Fruit fly (Drosophila melanogaster) whole organism, embryonic: ENCODE measurements around the gene P58IPK.

Experiments
- Bgb ChIP-seq: fragments of 200-800 bp; sonication (Bioruptor generic); IDR thresholded peaks from 2 replicates; pipeline ENCODE4 v1.3.6; 2022; ENCODE audit warnings: missing biosample characterization, missing genetic modification characterization; ENCODE audit not compliant: partially characterized antibody
- CG10431 ChIP-seq: fragments of 200-800 bp; sonication (Bioruptor generic); optimal IDR thresholded peaks from 3 replicates; lab custom pipeline; 2018; ENCODE audit warnings: missing biosample characterization, mild to moderate bottlenecking, missing genetic modification characterization
- CG10959 ChIP-seq: fragments of 200-800 bp; sonication (Bioruptor generic); IDR thresholded peaks from 2 replicates; pipeline ENCODE4 v1.3.6; 2022; ENCODE audit warnings: missing biosample characterization, missing genetic modification characterization
- CG11560 ChIP-seq: fragments of 200-800 bp; sonication (Bioruptor generic); IDR thresholded peaks from 3 replicates; pipeline ENCODE4 v1.3.6; 2022; ENCODE audit warnings: missing biosample characterization, missing genetic modification characterization
- CG11696 ChIP-seq: fragments of 200-800 bp; sonication (Bioruptor generic); IDR thresholded peaks from 2 replicates; pipeline ENCODE4 v1.3.6; 2022; ENCODE audit warnings: missing biosample characterization, missing genetic modification characterization
- CG12104 ChIP-seq: fragments of 200-800 bp; sonication (Bioruptor generic); optimal IDR thresholded peaks from 3 replicates; lab custom pipeline; 2016; ENCODE audit warnings: missing biosample characterization, missing genetic modification characterization
- CG12942 ChIP-seq: fragments of 200-800 bp; sonication (Bioruptor generic); optimal IDR thresholded peaks from 3 replicates; lab custom pipeline; 2016; ENCODE audit warnings: missing biosample characterization, missing genetic modification characterization
- CG13123 ChIP-seq: fragments of 200-800 bp; sonication (Bioruptor generic); optimal IDR thresholded peaks from 2 replicates; lab custom pipeline; 2016; ENCODE audit warnings: missing biosample characterization, missing genetic modification characterization
- CG13894 ChIP-seq: fragments of 200-800 bp; sonication (Bioruptor generic); optimal IDR thresholded peaks from 3 replicates; lab custom pipeline; 2018; ENCODE audit warnings: missing biosample characterization, mild to moderate bottlenecking, missing genetic modification characterization, moderate library complexity
- CG14050 ChIP-seq: fragments of 200-800 bp; sonication (Bioruptor generic); IDR thresholded peaks from 3 replicates; pipeline ENCODE4 v1.3.6; 2022; ENCODE audit warnings: missing biosample characterization, missing genetic modification characterization
- CG1529 ChIP-seq: fragments of 200-800 bp; sonication (Bioruptor generic); optimal IDR thresholded peaks from 3 replicates; lab custom pipeline; 2018; ENCODE audit warnings: missing biosample characterization, missing genetic modification characterization
- CG1602 ChIP-seq: fragments of 200-800 bp; sonication (Bioruptor generic); optimal IDR thresholded peaks from 3 replicates; lab custom pipeline; 2016; ENCODE audit warnings: missing biosample characterization, missing genetic modification characterization
- CG16813 ChIP-seq: fragments of 200-800 bp; sonication (Bioruptor generic); IDR thresholded peaks from 3 replicates; pipeline ENCODE4 v1.3.6; 2022; ENCODE audit warnings: missing biosample characterization, missing genetic modification characterization; ENCODE audit not compliant: partially characterized antibody
- CG16863 ChIP-seq: fragments of 200-800 bp; sonication (Bioruptor generic); optimal IDR thresholded peaks from 3 replicates; lab custom pipeline; 2016; ENCODE audit warnings: missing biosample characterization, missing genetic modification characterization
- CG17568 ChIP-seq: fragments of 200-800 bp; sonication (Bioruptor generic); optimal IDR thresholded peaks from 2 replicates; lab custom pipeline; 2018; ENCODE audit warnings: missing biosample characterization, mild to moderate bottlenecking, missing genetic modification characterization, moderate library complexity
- CG17612 ChIP-seq: fragments of 200-800 bp; sonication (Bioruptor generic); IDR thresholded peaks from 2 replicates; pipeline ENCODE4 v1.3.6; 2022; ENCODE audit warnings: missing biosample characterization, missing genetic modification characterization
- CG30431 ChIP-seq: fragments of 200-800 bp; sonication (Bioruptor generic); optimal IDR thresholded peaks from 2 replicates; lab custom pipeline; 2017; ENCODE audit warnings: missing biosample characterization, missing genetic modification characterization
- CG32532 ChIP-seq: fragments of 200-800 bp; sonication (Bioruptor generic); IDR thresholded peaks from 2 replicates; pipeline ENCODE4 v1.3.6; 2022; ENCODE audit warnings: missing biosample characterization, missing genetic modification characterization
- CG4282 ChIP-seq: fragments of 200-800 bp; sonication (Bioruptor generic); optimal IDR thresholded peaks from 2 replicates; lab custom pipeline; 2016; ENCODE audit warnings: missing biosample characterization, missing genetic modification characterization
- CG43689 ChIP-seq: fragments of 200-800 bp; sonication (Bioruptor generic); IDR thresholded peaks from 2 replicates; pipeline ENCODE4 v1.3.6; 2022; ENCODE audit warnings: missing biosample characterization, missing genetic modification characterization
- CG7372 ChIP-seq: fragments of 200-800 bp; sonication (Bioruptor generic); IDR thresholded peaks from 2 replicates; pipeline ENCODE4 v1.3.6; 2022; ENCODE audit warnings: missing biosample characterization, missing genetic modification characterization
- CG7987 ChIP-seq: fragments of 200-800 bp; sonication (Bioruptor generic); optimal IDR thresholded peaks from 2 replicates; lab custom pipeline; 2018; ENCODE audit warnings: missing biosample characterization, mild to moderate bottlenecking, missing genetic modification characterization, moderate library complexity
- CG8290 ChIP-seq, 3 experiments: fragments of 200-800 bp; sonication (Bioruptor generic); optimal IDR thresholded peaks; 2 replicates each; lab custom pipeline; 2016 to 2019; ENCODE audit warnings: missing biosample characterization in 3 of 3, missing genetic modification characterization in 3 of 3, mild to moderate bottlenecking in 2 of 3, moderate library complexity in 1 of 3
- CG9215 ChIP-seq: fragments of 200-800 bp; sonication (Bioruptor generic); IDR thresholded peaks from 2 replicates; pipeline ENCODE4 v1.3.6; 2022; ENCODE audit warnings: missing biosample characterization, missing genetic modification characterization
- CG9437 ChIP-seq: fragments of 200-800 bp; sonication (Bioruptor generic); optimal IDR thresholded peaks from 2 replicates; lab custom pipeline; 2018; ENCODE audit warnings: missing biosample characterization, mild to moderate bottlenecking, missing genetic modification characterization
- D19B ChIP-seq: fragments of 200-800 bp; sonication (Bioruptor generic); optimal IDR thresholded peaks from 2 replicates; lab custom pipeline; 2017; ENCODE audit warnings: missing biosample characterization, mild to moderate bottlenecking, missing genetic modification characterization
- E2f2 ChIP-seq: fragments of 200-800 bp; sonication (Bioruptor generic); IDR thresholded peaks from 2 replicates; pipeline ENCODE4 v1.3.6; 2022; ENCODE audit warnings: missing biosample characterization, missing genetic modification characterization
- Fer2 ChIP-seq: fragments of 200-800 bp; sonication (Bioruptor generic); optimal IDR thresholded peaks from 2 replicates; lab custom pipeline; 2018; ENCODE audit warnings: missing biosample characterization, mild to moderate bottlenecking, missing genetic modification characterization, moderate library complexity
- Lhr ChIP-seq: fragments of 200-800 bp; sonication (Bioruptor generic); optimal IDR thresholded peaks from 3 replicates; lab custom pipeline; 2017; ENCODE audit warnings: mild to moderate bottlenecking, missing biosample characterization, missing genetic modification reagents, missing genetic modification characterization
- MBD-R2 ChIP-seq: fragments of 200-800 bp; sonication (Bioruptor generic); IDR thresholded peaks from 2 replicates; pipeline ENCODE4 v1.3.6; 2022; ENCODE audit warnings: missing biosample characterization, missing genetic modification characterization
- Mad ChIP-seq: fragments of 200-800 bp; sonication (Bioruptor generic); optimal IDR thresholded peaks from 2 replicates; lab custom pipeline; 2016; ENCODE audit warnings: missing biosample characterization, missing genetic modification characterization
- NfI ChIP-seq: fragments of 200-800 bp; sonication (Bioruptor generic); optimal IDR thresholded peaks from 3 replicates; lab custom pipeline; 2018; ENCODE audit warnings: missing biosample characterization, mild to moderate bottlenecking, missing genetic modification characterization, moderate library complexity
- Sox102F ChIP-seq: fragments of 200-800 bp; sonication (Bioruptor generic); optimal IDR thresholded peaks from 2 replicates; lab custom pipeline; 2018; ENCODE audit warnings: missing biosample characterization, mild to moderate bottlenecking, missing genetic modification characterization, moderate library complexity
- Usf ChIP-seq: fragments of 200-800 bp; sonication (Bioruptor generic); optimal IDR thresholded peaks from 2 replicates; lab custom pipeline; 2017; ENCODE audit warnings: missing genotype, missing biosample characterization, missing genetic modification characterization
- ac ChIP-seq: fragments of 200-800 bp; sonication (Bioruptor generic); optimal IDR thresholded peaks from 3 replicates; lab custom pipeline; 2017; ENCODE audit warnings: missing biosample characterization, mild to moderate bottlenecking, missing genetic modification characterization
- al ChIP-seq: fragments of 200-800 bp; sonication (Bioruptor generic); IDR thresholded peaks from 2 replicates; pipeline ENCODE4 v1.3.6; 2022; ENCODE audit warnings: missing biosample characterization, missing genetic modification characterization
- az2 ChIP-seq: fragments of 200-800 bp; sonication (Bioruptor generic); optimal IDR thresholded peaks from 3 replicates; lab custom pipeline; 2016; ENCODE audit warnings: missing biosample characterization, missing genetic modification characterization
- cas ChIP-seq: fragments of 200-800 bp; sonication (Bioruptor generic); IDR thresholded peaks from 2 replicates; pipeline ENCODE4 v1.3.6; 2022; ENCODE audit warnings: missing biosample characterization, missing genetic modification characterization
- caup ChIP-seq: fragments of 200-800 bp; sonication (Bioruptor generic); optimal IDR thresholded peaks from 3 replicates; lab custom pipeline; 2017; ENCODE audit warnings: missing biosample characterization, mild to moderate bottlenecking, missing genetic modification characterization, moderate library complexity; ENCODE audit not compliant: severe bottlenecking
- croc ChIP-seq: fragments of 200-800 bp; sonication (Bioruptor generic); conservative IDR thresholded peaks from 3 replicates; pipeline ENCODE4 v1.3.6; 2022; ENCODE audit warnings: missing biosample characterization, missing genetic modification characterization
- emc ChIP-seq: fragments of 200-800 bp; sonication (Bioruptor generic); optimal IDR thresholded peaks from 2 replicates; lab custom pipeline; 2016; ENCODE audit warnings: missing biosample characterization, missing genetic modification characterization
- gsb ChIP-seq: fragments of 200-800 bp; sonication (Bioruptor generic); IDR thresholded peaks from 2 replicates; pipeline ENCODE4 v1.3.6; 2022; ENCODE audit warnings: missing biosample characterization, missing genetic modification characterization
- hth ChIP-seq: fragments of >200 bp; optimal IDR thresholded peaks from 2 replicates; lab custom pipeline; 2017; ENCODE audit warnings: inconsistent platforms
- row ChIP-seq: fragments of 200-800 bp; sonication (Bioruptor generic); IDR thresholded peaks from 3 replicates; pipeline ENCODE4 v1.3.6; 2022; ENCODE audit warnings: missing biosample characterization, missing genetic modification characterization
- salm ChIP-seq: fragments of 200-800 bp; sonication (Bioruptor generic); optimal IDR thresholded peaks from 2 replicates; lab custom pipeline; 2018; ENCODE audit warnings: missing biosample characterization, mild to moderate bottlenecking, missing genetic modification characterization
- sd ChIP-seq: fragments of 200-800 bp; sonication (Bioruptor generic); optimal IDR thresholded peaks from 3 replicates; lab custom pipeline; 2018; ENCODE audit warnings: missing biosample characterization, mild to moderate bottlenecking, missing genetic modification characterization, moderate library complexity
- sisA ChIP-seq: fragments of 200-800 bp; sonication (Bioruptor generic); IDR thresholded peaks from 2 replicates; pipeline ENCODE4 v1.3.6; 2022; ENCODE audit warnings: missing biosample characterization, missing genetic modification characterization
- sug ChIP-seq: fragments of 200-800 bp; optimal IDR thresholded peaks from 2 replicates; lab custom pipeline; 2019; ENCODE audit warnings: missing biosample characterization, mild to moderate bottlenecking, missing genetic modification characterization, moderate library complexity
- tap ChIP-seq: fragments of 200-800 bp; optimal IDR thresholded peaks from 3 replicates; lab custom pipeline; 2019; ENCODE audit warnings: missing biosample characterization, mild to moderate bottlenecking, missing genetic modification characterization, moderate library complexity
- ttk ChIP-seq: fragments of 200-800 bp; sonication (Bioruptor generic); IDR thresholded peaks from 2 replicates; pipeline ENCODE4 v2.1.2; 2022; ENCODE audit warnings: missing biosample characterization, missing genetic modification characterization

Gene P58IPK

DNA sequence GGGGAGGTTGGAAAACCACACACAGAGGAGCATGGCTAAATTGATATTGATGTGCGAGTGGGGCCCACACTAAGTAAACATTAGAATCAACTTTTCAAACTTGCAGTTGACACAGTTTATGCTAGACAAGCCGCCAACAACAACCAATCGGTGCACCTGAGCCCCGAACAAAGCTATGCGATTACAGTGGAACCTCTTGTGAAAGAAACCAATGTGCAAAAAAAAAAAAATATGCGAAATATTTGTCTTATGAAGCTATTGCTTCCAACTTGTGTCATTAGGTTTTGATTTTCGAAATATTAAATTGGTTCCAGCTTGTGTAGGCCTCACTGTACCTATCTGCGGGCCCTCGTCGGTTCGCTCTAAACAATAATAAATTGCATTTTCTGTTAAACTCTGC, 31.6 kb downstream of the P58IPK start (continued):
- 0 out of 2 replicates have a peak, but pooled peaks have one; percentile 24 for TF ChIP-seq cas (GFP tag; lab: Robert Waterston, UW)
- peak; percentile 9 for TF ChIP-seq Usf
- no peak for TF ChIP-seq CG10431 (GFP tag; lab: Kevin White, UChicago)
- TF ChIP-seq CG7987, result no peak
- TF ChIP-seq CG9437 (GFP tag; lab: Kevin White, UChicago), result peak; percentile 21
- TF ChIP-seq MBD-R2 (GFP tag; lab: Robert Waterston, UW), result 0 out of 2 replicates have a peak, but pooled peaks have one; percentile 21
- TF ChIP-seq NfI, result peak; percentile 69
- peak; percentile 31 for TF ChIP-seq salm
- TF ChIP-seq CG32532, result peak; percentile 74
- peak; percentile 25 for TF ChIP-seq ac (GFP tag; lab: Kevin White, UChicago)
- TF ChIP-seq CG1529 (GFP tag; lab: Kevin White, UChicago), result peak; percentile 62
- no peak for TF ChIP-seq gsb (GFP tag; lab: Robert Waterston, UW)
- TF ChIP-seq CG11696 (GFP tag; lab: Robert Waterston, UW), result 0 out of 2 replicates have a peak, but pooled peaks have one; percentile 52
- peak; percentile 68 for TF ChIP-seq CG16863 (GFP tag; lab: Kevin White, UChicago)
- peak; percentile 45 for TF ChIP-seq caup (GFP tag; lab: Kevin White, UChicago)
- peak; percentile 39; the same call in 1 of the 2 replicates for TF ChIP-seq CG7372 (GFP tag; lab: Robert Waterston, UW)
- TF ChIP-seq CG4282, result no peak
- no peak for TF ChIP-seq CG12104 (GFP tag; lab: Kevin White, UChicago)
- peak; percentile 28 for TF ChIP-seq D19B (GFP tag; lab: Kevin White, UChicago)
- TF ChIP-seq CG16813 (GFP tag; lab: Robert Waterston, UW), result no peak
- peak; percentile 58 for TF ChIP-seq tap (tag; lab: Kevin White, UChicago)
- peak; percentile 63 for TF ChIP-seq CG30431
- TF ChIP-seq CG17612 (GFP tag; lab: Robert Waterston, UW), result 0 out of 2 replicates have a peak, but pooled peaks have one; percentile 33
- TF ChIP-seq hth, result no peak
- peak; percentile 46 for TF ChIP-seq Mad
- TF ChIP-seq Sox102F, result peak; percentile 86
- TF ChIP-seq croc (GFP tag; lab: Robert Waterston, UW), result peak; percentile 75
- TF ChIP-seq CG13894, result no peak
- peak; percentile 6 for TF ChIP-seq CG13123 (GFP tag; lab: Kevin White, UChicago)
- TF ChIP-seq emc (GFP tag; lab: Kevin White, UChicago), result peak; percentile 29
- peak; percentile 64 for TF ChIP-seq CG14050
- TF ChIP-seq CG12942 (GFP tag; lab: Kevin White, UChicago), result peak; percentile 51
- peak; percentile 71 for TF ChIP-seq az2 (GFP tag; lab: Kevin White, UChicago)
- TF ChIP-seq CG9215, result peak; percentile 52; the same call in 1 of the 2 replicates
- 0 out of 2 replicates have a peak, but pooled peaks have one; percentile 21 for TF ChIP-seq CG43689 (GFP tag; lab: Robert Waterston, UW)
- peak; percentile 82 for TF ChIP-seq row (GFP tag; lab: Robert Waterston, UW)
- peak; percentile 87 for TF ChIP-seq ttk (GFP tag; lab: Robert Waterston, UW)
- peak; percentile 86 for TF ChIP-seq sisA (GFP tag; lab: Robert Waterston, UW)
- TF ChIP-seq CG11560 (tag; lab: Robert Waterston, UW), result peak; percentile 34; the same call in 1 of the 3 replicates
- TF ChIP-seq Lhr (GFP tag; lab: Kevin White, UChicago), result peak; percentile 25
- TF ChIP-seq al (GFP tag; lab: Robert Waterston, UW), result no peak
- TF ChIP-seq sug (tag; lab: Kevin White, UChicago), result no peak
- TF ChIP-seq CG10959, result peak; percentile 76
- no peak for TF ChIP-seq Bgb
- TF ChIP-seq E2f2 (GFP tag; lab: Robert Waterston, UW), result peak; percentile 46; the same call in 1 of the 2 replicates
- peak; percentile 66 for TF ChIP-seq CG1602 (GFP tag; lab: Kevin White, UChicago)
- peak; percentile 26 for TF ChIP-seq Fer2 (tag; lab: Kevin White, UChicago)
- peak; percentile 5 for TF ChIP-seq CG17568
- peak; percentile 20 for TF ChIP-seq sd (tag; lab: Kevin White, UChicago)
- peak; percentile 49 for TF ChIP-seq CG8290 (GFP tag; optimal IDR thresholded peaks at IDR 0.05; lab: Kevin White, UChicago)
- peak in 1 of 2 experiments; percentile 78 for TF ChIP-seq CG8290 (tag; optimal IDR thresholded peaks at IDR 0.05; lab: Kevin White, UChicago)
